Fruit fly (Drosophila melanogaster) whole organism, embryonic: Measurements from ENCODE around the gene CG42716.

ENCODE experiments used
- BtbVII ChIP-seq: fragments of 200-800 bp; sonication (Bioruptor generic); optimal IDR thresholded peaks from 3 replicates; lab custom pipeline; 2017; ENCODE audit warnings: missing biosample characterization, mild to moderate bottlenecking, missing genetic modification characterization
- CG10979 ChIP-seq: fragments of 200-800 bp; sonication (Bioruptor generic); optimal IDR thresholded peaks from 2 replicates; lab custom pipeline; 2018; ENCODE audit warnings: missing biosample characterization, mild to moderate bottlenecking, missing genetic modification characterization, moderate library complexity
- CG11398 ChIP-seq: fragments of 200-800 bp; sonication (Bioruptor generic); optimal IDR thresholded peaks from 2 replicates; lab custom pipeline; 2016; ENCODE audit warnings: missing biosample characterization, missing genetic modification characterization
- CG12071 ChIP-seq: fragments of 200-800 bp; sonication (Bioruptor generic); optimal IDR thresholded peaks from 3 replicates; lab custom pipeline; 2018; ENCODE audit warnings: missing biosample characterization, mild to moderate bottlenecking, missing genetic modification characterization
- CG12104 ChIP-seq: fragments of 200-800 bp; sonication (Bioruptor generic); optimal IDR thresholded peaks from 3 replicates; lab custom pipeline; 2016; ENCODE audit warnings: missing biosample characterization, missing genetic modification characterization
- CG12299 ChIP-seq: fragments of 200-800 bp; sonication (Bioruptor generic); optimal IDR thresholded peaks from 2 replicates; lab custom pipeline; 2018; ENCODE audit warnings: missing biosample characterization, mild to moderate bottlenecking, missing genetic modification characterization
- CG13624 ChIP-seq: fragments of 200-800 bp; sonication (Bioruptor generic); optimal IDR thresholded peaks from 2 replicates; lab custom pipeline; 2016; ENCODE audit warnings: missing biosample characterization, missing genetic modification characterization
- CG2678 ChIP-seq: fragments of 200-800 bp; sonication (Bioruptor generic); optimal IDR thresholded peaks from 3 replicates; lab custom pipeline; 2019; ENCODE audit warnings: missing biosample characterization, mild to moderate bottlenecking, missing genetic modification characterization, moderate library complexity
- CG31365 ChIP-seq: fragments of 200-800 bp; sonication (Bioruptor generic); optimal IDR thresholded peaks from 2 replicates; lab custom pipeline; 2018; ENCODE audit warnings: missing biosample characterization, mild to moderate bottlenecking, missing genetic modification characterization
- CG32772 ChIP-seq: fragments of 200-800 bp; sonication (Bioruptor generic); IDR thresholded peaks from 2 replicates; pipeline ENCODE4 v1.3.6; 2022; ENCODE audit warnings: missing biosample characterization, missing genetic modification characterization
- CG34224 ChIP-seq: fragments of 200-800 bp; sonication (Bioruptor generic); IDR thresholded peaks from 3 replicates; pipeline ENCODE4 v1.3.6; 2022; ENCODE audit warnings: missing biosample characterization, missing genetic modification characterization; ENCODE audit not compliant: partially characterized antibody
- CG8281 ChIP-seq: fragments of 200-800 bp; sonication (Bioruptor generic); optimal IDR thresholded peaks from 2 replicates; lab custom pipeline; 2018; ENCODE audit warnings: missing biosample characterization, mild to moderate bottlenecking, missing genetic modification characterization, moderate library complexity
- Camta ChIP-seq: fragments of 200-800 bp; sonication (Bioruptor generic); optimal IDR thresholded peaks from 2 replicates; lab custom pipeline; 2016; ENCODE audit warnings: missing biosample characterization, missing genetic modification characterization
- E2f1 ChIP-seq: fragments of 200-800 bp; sonication (Bioruptor generic); IDR thresholded peaks from 2 replicates; pipeline ENCODE4 v1.3.6; 2022; ENCODE audit warnings: missing biosample characterization, missing genetic modification characterization
- Elba2 ChIP-seq: fragments of 200-800 bp; sonication (Bioruptor generic); optimal IDR thresholded peaks from 3 replicates; lab custom pipeline; 2016; ENCODE audit warnings: missing biosample characterization, missing genetic modification characterization
- Fer3 ChIP-seq: fragments of 200-800 bp; sonication (Bioruptor generic); optimal IDR thresholded peaks from 2 replicates; lab custom pipeline; 2018; ENCODE audit warnings: missing biosample characterization, mild to moderate bottlenecking, missing genetic modification characterization, moderate library complexity
- GATAe ChIP-seq: fragments of 200-800 bp; sonication (Bioruptor generic); conservative IDR thresholded peaks from 2 replicates; pipeline ENCODE4 v1.3.6; 2022; ENCODE audit warnings: missing biosample characterization, missing genetic modification characterization
- Hmx ChIP-seq: fragments of 200-800 bp; sonication (Bioruptor generic); optimal IDR thresholded peaks from 2 replicates; lab custom pipeline; 2016; ENCODE audit warnings: missing biosample characterization, missing genetic modification characterization
- Meics ChIP-seq: fragments of 200-800 bp; sonication (Bioruptor generic); optimal IDR thresholded peaks from 2 replicates; lab custom pipeline; 2017; ENCODE audit warnings: missing biosample characterization, mild to moderate bottlenecking, missing genetic modification characterization
- Nf-YB ChIP-seq: fragments of 200-800 bp; sonication (Bioruptor generic); optimal IDR thresholded peaks from 3 replicates; lab custom pipeline; 2019; ENCODE audit warnings: missing biosample characterization, mild to moderate bottlenecking, missing genetic modification characterization, moderate library complexity
- Oli ChIP-seq: fragments of 200-800 bp; sonication (Bioruptor generic); optimal IDR thresholded peaks from 2 replicates; lab custom pipeline; 2018; ENCODE audit warnings: missing biosample characterization, mild to moderate bottlenecking, missing genetic modification characterization, moderate library complexity
- Optix ChIP-seq: fragments of 200-800 bp; sonication (Bioruptor generic); IDR thresholded peaks from 3 replicates; pipeline ENCODE4 v1.3.6; 2022; ENCODE audit warnings: missing biosample characterization, missing genetic modification characterization
- YL-1 ChIP-seq: fragments of 200-800 bp; sonication (Bioruptor generic); optimal IDR thresholded peaks from 3 replicates; lab custom pipeline; 2017; ENCODE audit warnings: missing biosample characterization, mild to moderate bottlenecking, missing genetic modification characterization
- ase ChIP-seq: fragments of 200-800 bp; sonication (Bioruptor generic); IDR thresholded peaks from 3 replicates; pipeline ENCODE4 v1.3.6; 2022; ENCODE audit warnings: missing biosample characterization, missing genetic modification characterization
- ato ChIP-seq: fragments of 200-800 bp; sonication (Bioruptor generic); IDR thresholded peaks from 2 replicates; pipeline ENCODE4 v1.3.6; 2022; ENCODE audit warnings: missing biosample characterization, missing genetic modification characterization; ENCODE audit not compliant: partially characterized antibody
- bsh ChIP-seq, 2 experiments: fragments of 200-800 bp; sonication (Bioruptor generic); optimal IDR thresholded peaks; 2 replicates each; lab custom pipeline; 2017 to 2018; ENCODE audit warnings: mild to moderate bottlenecking in 2 of 2, missing biosample characterization in 2 of 2, missing genetic modification characterization in 2 of 2, moderate library complexity in 1 of 2
- chn ChIP-seq: fragments of 200-800 bp; sonication (Bioruptor generic); optimal IDR thresholded peaks from 2 replicates; lab custom pipeline; 2016; ENCODE audit warnings: missing biosample characterization, missing genetic modification characterization
- cwo ChIP-seq: fragments of 200-800 bp; sonication (Bioruptor generic); optimal IDR thresholded peaks from 3 replicates; lab custom pipeline; 2017; ENCODE audit warnings: missing biosample characterization, missing genetic modification characterization, mild to moderate bottlenecking, moderate library complexity, missing genetic modification reagents
- ems ChIP-seq: fragments of 200-800 bp; sonication (Bioruptor generic); optimal IDR thresholded peaks from 3 replicates; lab custom pipeline; 2016; ENCODE audit warnings: missing biosample characterization, missing genetic modification characterization
- fd102C ChIP-seq: fragments of 200-800 bp; sonication (Bioruptor generic); optimal IDR thresholded peaks from 2 replicates; lab custom pipeline; 2018; ENCODE audit warnings: missing biosample characterization, mild to moderate bottlenecking, missing genetic modification characterization, moderate library complexity
- fd3F ChIP-seq: fragments of 200-800 bp; sonication (Bioruptor generic); optimal IDR thresholded peaks from 2 replicates; lab custom pipeline; 2018; ENCODE audit warnings: missing biosample characterization, mild to moderate bottlenecking, missing genetic modification characterization, moderate library complexity
- gce ChIP-seq: fragments of 200-800 bp; sonication (Bioruptor generic); IDR thresholded peaks from 3 replicates; pipeline ENCODE4 v1.3.6; 2022; ENCODE audit warnings: missing biosample characterization, missing genetic modification characterization
- h ChIP-seq: fragments of >200 bp; optimal IDR thresholded peaks from 2 replicates; lab custom pipeline; 2017
- lov ChIP-seq, 2 experiments: fragments of 200-800 bp in 1 of 2; fragments of >200 bp in 1 of 2; sonication (Bioruptor generic) in 1 of 2; IDR thresholded peaks in 1 of 2; optimal IDR thresholded peaks in 1 of 2; 2 replicates in 1 of 2; 3 replicates in 1 of 2; pipeline versions ENCODE4 v1.3.6 to Lab custom; 2017 to 2022; ENCODE audit warnings: missing biosample characterization in 1 of 2, missing genetic modification characterization in 1 of 2
- mam ChIP-seq: fragments of 200-800 bp; sonication (Bioruptor generic); optimal IDR thresholded peaks from 3 replicates; lab custom pipeline; 2016; ENCODE audit warnings: missing biosample characterization, missing genetic modification characterization
- pfk ChIP-seq: fragments of 200-800 bp; sonication (Bioruptor generic); optimal IDR thresholded peaks from 2 replicates; lab custom pipeline; 2018; ENCODE audit warnings: missing biosample characterization, mild to moderate bottlenecking, missing genetic modification characterization, moderate library complexity
- phol ChIP-seq: fragments of 200-800 bp; sonication (Bioruptor generic); optimal IDR thresholded peaks from 3 replicates; lab custom pipeline; 2018; ENCODE audit warnings: missing biosample characterization, mild to moderate bottlenecking, missing genetic modification characterization, moderate library complexity
- schlank ChIP-seq: fragments of 200-800 bp; sonication (Bioruptor generic); optimal IDR thresholded peaks from 2 replicates; lab custom pipeline; 2018; ENCODE audit warnings: missing biosample characterization, mild to moderate bottlenecking, missing genetic modification characterization
- seq ChIP-seq: fragments of 200-800 bp; sonication (Bioruptor generic); IDR thresholded peaks from 2 replicates; pipeline ENCODE4 v1.3.6; 2022; ENCODE audit warnings: missing biosample characterization, missing genetic modification characterization
- sisA ChIP-seq: fragments of 200-800 bp; sonication (Bioruptor generic); IDR thresholded peaks from 2 replicates; pipeline ENCODE4 v1.3.6; 2022; ENCODE audit warnings: missing biosample characterization, missing genetic modification characterization
- sug ChIP-seq: fragments of 200-800 bp; optimal IDR thresholded peaks from 2 replicates; lab custom pipeline; 2019; ENCODE audit warnings: missing biosample characterization, mild to moderate bottlenecking, missing genetic modification characterization, moderate library complexity
- trem ChIP-seq: fragments of 200-800 bp; optimal IDR thresholded peaks from 3 replicates; lab custom pipeline; 2019; ENCODE audit warnings: missing biosample characterization, mild to moderate bottlenecking, missing genetic modification characterization, moderate library complexity
- tup ChIP-seq: fragments of 200-800 bp; sonication (Bioruptor generic); optimal IDR thresholded peaks from 2 replicates; lab custom pipeline; 2016; ENCODE audit warnings: missing biosample characterization, mild to moderate bottlenecking, missing genetic modification characterization, moderate library complexity
- twi ChIP-seq: fragments of 200-800 bp; optimal IDR thresholded peaks from 2 replicates; lab custom pipeline; 2019; ENCODE audit warnings: missing biosample characterization, mild to moderate bottlenecking, missing genetic modification characterization, moderate library complexity
- unpg ChIP-seq: fragments of 200-800 bp; sonication (Bioruptor generic); optimal IDR thresholded peaks from 3 replicates; lab custom pipeline; 2018; ENCODE audit warnings: missing biosample characterization, mild to moderate bottlenecking, missing genetic modification characterization, moderate library complexity
- vnd ChIP-seq: fragments of 200-800 bp; sonication (Bioruptor generic); IDR thresholded peaks from 3 replicates; pipeline ENCODE4 v1.3.6; 2022; ENCODE audit warnings: missing biosample characterization, missing genetic modification characterization; ENCODE audit not compliant: partially characterized antibody
- vvl ChIP-seq: fragments of 200-800 bp; sonication (Bioruptor generic); IDR thresholded peaks from 2 replicates; pipeline ENCODE4 v1.3.6; 2022; ENCODE audit warnings: missing biosample characterization, missing genetic modification characterization

The CG42716 gene

dm6 chr3L:16049955-16050886 lies 16.6 kb downstream of the CG42716 start (continued):
- TF ChIP-seq CG12104 (GFP tag; lab: Kevin White, UChicago) (no peak), Oli (no peak), CG11398 (GFP tag; lab: Kevin White, UChicago) (peak; percentile 6), CG32772 (GFP tag; lab: Robert Waterston, UW) (peak; percentile 24; the same call in 1 of the 2 replicates), ato (GFP tag; lab: Robert Waterston, UW) (no peak), twi (tag; lab: Kevin White, UChicago) (peak; percentile 88), schlank (tag; lab: Kevin White, UChicago) (peak; percentile 61), trem (tag; lab: Kevin White, UChicago) (no peak), E2f1 (GFP tag; lab: Robert Waterston, UW) (peak; percentile 6; the same call in 1 of the 2 replicates), cwo (GFP tag; lab: Kevin White, UChicago) (peak; percentile 28), Fer3 (tag; lab: Kevin White, UChicago) (peak; percentile 51), YL-1 (GFP tag; lab: Kevin White, UChicago) (peak; percentile 53), CG34224 (GFP tag; lab: Robert Waterston, UW) (peak; percentile 28; the same call in 2 of the 3 replicates), bsh (GFP tag; optimal IDR thresholded peaks at IDR 0.05; lab: Kevin White, UChicago) (peak; percentile 19 to 57), h (no peak), Hmx (GFP tag; lab: Kevin White, UChicago) (no peak), BtbVII (GFP tag; lab: Kevin White, UChicago) (peak; percentile 58), vnd (GFP tag; lab: Robert Waterston, UW) (no peak), Optix (GFP tag; lab: Robert Waterston, UW) (no peak), gce (GFP tag; lab: Robert Waterston, UW) (no peak; the same call in 2 of the 3 replicates), mam (GFP tag; lab: Kevin White, UChicago) (peak; percentile 6), CG8281 (tag; lab: Kevin White, UChicago) (peak; percentile 8), fd3F (GFP tag; lab: Kevin White, UChicago) (no peak), lov (optimal IDR thresholded peaks at IDR 0.05; lab: Kevin White, UChicago) (no peak), lov (GFP tag; IDR thresholded peaks at IDR 0.05; lab: Robert Waterston, UW) (peak; percentile 31; the same call in 2 of the 3 replicates), chn (GFP tag; lab: Kevin White, UChicago) (peak; percentile 6), phol (tag; lab: Kevin White, UChicago) (peak; percentile 24), seq (peak; percentile 60; the same call in 1 of the 2 replicates), Camta (no peak), CG12071 (GFP tag; lab: Kevin White, UChicago) (peak; percentile 66), CG10979 (tag; lab: Kevin White, UChicago) (peak; percentile 27), CG2678 (tag; lab: Kevin White, UChicago) (peak; percentile 59), CG13624 (GFP tag; lab: Kevin White, UChicago) (peak; percentile 64), sisA (GFP tag; lab: Robert Waterston, UW) (no peak), CG31365 (tag; lab: Kevin White, UChicago) (peak; percentile 37), ase (GFP tag; lab: Robert Waterston, UW) (no peak), Meics (GFP tag; lab: Kevin White, UChicago) (peak; percentile 44), pfk (GFP tag; lab: Kevin White, UChicago) (peak; percentile 82), vvl (GFP tag; lab: Robert Waterston, UW) (peak; percentile 26; the same call in 1 of the 2 replicates), tup (GFP tag; lab: Kevin White, UChicago) (no peak), fd102C (no peak), Nf-YB (GFP tag; lab: Kevin White, UChicago) (peak; percentile 33), unpg (peak; percentile 31), sug (tag; lab: Kevin White, UChicago) (peak; percentile 63), CG12299 (tag; lab: Kevin White, UChicago) (peak; percentile 65), Elba2 (peak; percentile 59), GATAe (peak; percentile 90), ems (GFP tag; lab: Kevin White, UChicago) (no peak)
